Fruit fly (Drosophila melanogaster): ENCODE data around the gene Tengl1.

Tengl1 gene

DNA sequence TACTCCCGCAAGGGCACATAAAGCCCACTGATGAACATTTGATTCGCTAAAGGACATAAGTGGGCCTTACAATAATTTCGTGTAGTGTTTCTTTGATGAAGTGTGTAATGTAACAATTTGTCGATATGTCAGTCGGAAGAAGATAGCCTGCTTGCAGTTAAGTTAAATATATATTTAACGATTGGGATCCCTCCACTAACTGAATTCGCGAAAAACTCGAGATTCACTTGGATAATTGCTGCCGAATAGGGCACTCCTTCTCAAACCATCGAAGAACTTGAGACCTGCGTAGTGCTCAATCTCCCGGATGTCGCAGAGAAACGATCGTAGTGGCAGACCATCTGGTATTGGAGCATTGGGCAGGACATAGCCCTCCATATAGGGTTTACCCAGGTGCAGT, 2.2 kb downstream of the Tengl1 start, which contains the start of gene Tengl3:
TSS of gene Tengl3 (minus strand) at position 101 of the 400 bp plus-strand sequence.
- TF ChIP-seq CG8478 (optimal IDR thresholded peaks at IDR 0.05) (no peak), CTCF (optimal IDR thresholded peaks at IDR 0.05) (no peak)

- TF ChIP-seq CTCF (optimal IDR thresholded peaks at IDR 0.05) (no peak), CG8478 (optimal IDR thresholded peaks at IDR 0.05) (no peak)
Observed at dm6 chr2L:2236722-2237121, 3.7 kb downstream of the Tengl1 start, which contains the start of gene Sec24CD. Gene Sec24CD (minus strand): TSS chr2L:2236844.

DNA sequence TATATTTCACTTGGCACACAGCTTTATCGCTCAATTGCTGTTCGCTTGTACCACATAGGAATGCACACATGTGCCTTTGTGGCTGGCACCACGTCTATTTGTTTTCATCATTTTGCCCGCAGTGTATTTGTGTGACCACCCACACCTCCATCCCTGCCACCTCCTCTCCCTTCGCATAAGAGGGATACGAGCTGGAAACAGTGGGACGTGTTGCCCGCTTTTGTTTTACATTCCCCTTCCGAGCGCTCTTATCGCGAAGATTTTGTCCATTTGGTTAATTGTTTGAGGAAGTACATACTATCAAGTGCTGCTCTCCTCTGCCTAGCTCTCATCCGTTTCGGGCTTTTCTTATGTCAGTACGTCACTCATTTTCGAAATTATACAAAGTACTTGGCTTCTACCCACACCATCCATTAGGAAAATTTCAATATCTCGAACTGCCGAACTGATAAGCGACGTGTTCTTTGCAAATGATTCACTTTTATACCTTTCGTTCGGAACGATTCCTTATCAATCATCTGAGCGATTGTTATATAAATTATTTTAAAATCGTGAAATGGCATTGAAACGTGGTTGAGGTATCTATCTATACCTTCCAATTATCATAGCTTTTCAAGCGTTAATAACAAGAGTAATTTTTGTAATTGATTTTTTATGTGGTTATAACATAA, 12.1 kb downstream of the Tengl1 start:
- TF ChIP-seq CTCF (optimal IDR thresholded peaks at IDR 0.05), result no peak
- no peak for TF ChIP-seq CG8478 (optimal IDR thresholded peaks at IDR 0.05)

dm6 chr2L:2227316-2227715, 13.1 kb downstream of the Tengl1 start:
- TF ChIP-seq CTCF (optimal IDR thresholded peaks at IDR 0.05) (no peak), CG8478 (optimal IDR thresholded peaks at IDR 0.05) (no peak)

- TF ChIP-seq CG8478 (optimal IDR thresholded peaks at IDR 0.05) (no peak), CTCF (optimal IDR thresholded peaks at IDR 0.05) (no peak)
Observed at dm6 chr2L:2226259-2227121, 13.9 kb downstream of the Tengl1 start, which contains the start of the genes CG15387 and sau. Gene CG15387 (minus strand): TSS chr2L:2226294. Gene sau (plus strand): TSS chr2L:2226342.

- TF ChIP-seq CTCF (optimal IDR thresholded peaks at IDR 0.05) (no peak), CG8478 (optimal IDR thresholded peaks at IDR 0.05) (no peak)
Observed at dm6 chr2L:2222377-2222776, 18.0 kb downstream of the Tengl1 start.

dm6 chr2L:2221649-2222150, 18.7 kb downstream of the Tengl1 start:
- TF ChIP-seq CG8478 (optimal IDR thresholded peaks at IDR 0.05), result no peak
- no peak for TF ChIP-seq CTCF (optimal IDR thresholded peaks at IDR 0.05)

DNA sequence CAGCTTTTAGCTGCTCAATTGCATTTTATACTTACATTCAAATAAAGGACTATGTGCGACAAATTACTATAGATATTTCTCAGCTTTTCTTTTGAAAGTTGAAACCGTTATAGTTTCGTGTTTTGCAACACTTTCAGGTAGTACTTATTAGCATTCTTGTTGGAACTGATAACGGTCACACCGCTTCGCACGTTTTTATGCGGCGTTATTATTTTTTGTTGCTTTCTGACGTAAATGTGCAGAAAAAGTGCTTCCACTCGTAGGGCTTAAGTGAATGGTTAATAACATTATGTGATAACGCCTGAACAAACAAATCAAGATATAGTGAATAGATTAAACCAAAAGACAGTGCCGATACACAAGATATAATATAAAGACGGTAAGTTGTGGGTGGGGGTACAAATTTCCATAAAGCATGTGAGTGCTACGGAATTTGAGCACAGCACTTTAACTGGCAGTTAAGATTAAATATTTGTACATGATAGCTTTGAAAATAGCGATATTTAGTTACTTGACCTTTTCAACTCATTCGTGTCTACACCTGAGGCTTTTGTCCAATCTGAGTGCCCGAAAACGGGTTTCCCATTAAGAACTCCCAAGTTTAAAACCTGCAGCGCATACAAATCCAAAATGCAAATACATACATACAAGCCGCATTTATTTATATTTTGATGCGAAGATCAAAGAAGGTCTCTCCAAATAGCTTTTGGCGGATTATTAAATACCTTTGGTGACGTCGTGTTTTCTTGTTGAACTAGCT, 19.6 kb downstream of the Tengl1 start, which contains the start of gene papi:
TSS of gene papi (plus strand) at position 176 of the 760 bp plus-strand sequence.
- no peak for TF ChIP-seq CTCF (optimal IDR thresholded peaks at IDR 0.05)
- TF ChIP-seq CG8478 (optimal IDR thresholded peaks at IDR 0.05), result no peak

DNA sequence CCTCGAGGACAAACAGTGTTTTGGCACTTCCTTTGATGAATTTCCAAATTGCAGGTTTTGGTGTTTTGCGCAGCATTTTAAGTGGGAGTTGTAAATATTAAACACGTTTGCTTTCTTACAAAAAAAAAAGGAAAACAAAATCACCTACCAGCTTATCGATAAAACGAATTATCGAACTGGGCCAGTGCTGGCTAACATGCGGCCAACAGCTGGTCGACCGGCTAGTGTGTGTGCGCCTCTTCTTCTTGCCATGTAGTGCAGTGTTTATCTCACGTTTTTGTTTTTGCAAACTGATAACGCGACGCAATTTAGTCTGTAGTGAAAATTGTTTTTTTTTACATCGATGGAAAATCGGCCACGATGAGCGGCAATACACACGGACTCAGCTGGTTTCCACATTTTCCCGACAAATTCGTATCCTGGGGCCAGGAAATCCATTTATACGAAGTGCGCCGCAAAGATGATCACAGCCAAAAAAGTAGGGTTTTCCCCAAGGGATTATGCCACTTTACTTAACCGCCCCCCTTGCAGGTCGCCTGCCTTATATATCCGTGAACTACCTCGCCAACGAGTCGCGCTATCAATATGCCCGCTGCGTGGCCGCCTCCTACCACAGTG, 23.2 kb downstream of the Tengl1 start, which contains the start of the genes CG15386, CG42371 and mio:
TSS of gene CG15386 (minus strand) at position 180 of the 618 bp plus-strand sequence.
TSS of gene CG42371 (minus strand) at position 180 of the 618 bp plus-strand sequence.
TSS of gene mio (plus strand) at position 224 of the 618 bp plus-strand sequence.
- TF ChIP-seq CG8478 (optimal IDR thresholded peaks at IDR 0.05) (no peak), CTCF (optimal IDR thresholded peaks at IDR 0.05) (no peak)

- TF ChIP-seq CTCF (optimal IDR thresholded peaks at IDR 0.05), result no peak
Observed at dm6 chr2L:2216065-2216464, 24.3 kb downstream of the Tengl1 start, which contains the start of gene daed. Gene daed (minus strand): TSS chr2L:2216311.

- no peak for TF ChIP-seq CTCF (optimal IDR thresholded peaks at IDR 0.05)
- TF ChIP-seq CG8478 (optimal IDR thresholded peaks at IDR 0.05), result no peak
Observed at dm6 chr2L:2214004-2214403, 26.4 kb downstream of the Tengl1 start, which contains the start of the genes Uch and CG34174. Gene Uch (minus strand): TSS chr2L:2214211. Gene CG34174 (plus strand): TSS chr2L:2214266.

DNA sequence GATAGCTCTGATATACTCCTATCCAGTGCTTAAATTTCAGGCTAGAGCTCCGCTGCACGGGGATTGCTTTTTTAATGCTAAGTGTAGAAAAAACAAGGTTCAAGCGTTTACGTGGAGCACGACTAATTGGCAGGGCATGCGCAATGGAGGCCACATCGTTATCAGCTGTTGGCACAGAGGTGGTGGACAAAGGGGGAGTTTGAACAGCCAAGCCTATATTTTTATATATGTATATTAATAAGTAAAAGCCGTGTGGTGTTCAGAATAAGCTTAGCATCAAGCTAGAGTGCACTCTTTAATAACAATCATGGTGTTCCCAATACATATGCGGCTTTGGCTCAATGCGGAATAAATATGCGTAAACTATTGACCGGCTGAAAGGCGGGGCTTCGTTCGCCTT, 27.9 kb downstream of the Tengl1 start, which contains the start of gene CG15385:
TSS of gene CG15385 (minus strand) at position 94 of the 400 bp plus-strand sequence.
- no peak for TF ChIP-seq CTCF (optimal IDR thresholded peaks at IDR 0.05)
- no peak for TF ChIP-seq CG8478 (optimal IDR thresholded peaks at IDR 0.05)

- no peak for TF ChIP-seq CG8478 (optimal IDR thresholded peaks at IDR 0.05)
- TF ChIP-seq CTCF (optimal IDR thresholded peaks at IDR 0.05), result no peak
Observed at dm6 chr2L:2209002-2209401, 31.4 kb downstream of the Tengl1 start, which contains the start of gene CG33124. Gene CG33124 (minus strand): TSS chr2L:2209102.

- TF ChIP-seq CG8478 (optimal IDR thresholded peaks at IDR 0.05), result no peak
Observed at dm6 chr2L:2206066-2206465, 34.3 kb downstream of the Tengl1 start, which contains the start of gene CG31668. Gene CG31668 (minus strand): TSS chr2L:2206166.

Measured in S2 (cell line).